Worm (Caenorhabditis elegans) whole organism, young adult: Measurements from ENCODE around the gene mlt-3.

Experiments used
- B0019.2 ChIP-seq: fragments of 200-800 bp; sonication (Bioruptor generic); conservative IDR thresholded peaks from 2 replicates; pipeline ENCODE4 v1.3.6; 2022; ENCODE audit warnings: missing genetic modification reagents, missing genetic modification characterization, missing compliant biosample characterization
- F37B4.10 ChIP-seq: fragments of 200-800 bp; sonication (Bioruptor generic); IDR thresholded peaks from 2 replicates; pipeline ENCODE4 v1.3.6; 2022; ENCODE audit warnings: missing genetic modification characterization, missing compliant biosample characterization
- F55B11.4 ChIP-seq: sonication (generic microtip); optimal IDR thresholded peaks from 2 replicates; lab custom pipeline; 2016; ENCODE audit warnings: missing compliant biosample characterization, missing genetic modification characterization, borderline replicate concordance; ENCODE audit not compliant: insufficient read depth
- F57A8.1 ChIP-seq: fragments of 200-800 bp; sonication (Bioruptor generic); optimal IDR thresholded peaks from 2 replicates; lab custom pipeline; 2018; ENCODE audit warnings: mild to moderate bottlenecking, missing genetic modification characterization, moderate library complexity, missing compliant biosample characterization
- dpl-1 ChIP-seq: fragments of 150-350 bp; optimal IDR thresholded peaks from 2 replicates; lab custom pipeline; 2014; ENCODE audit warnings: missing biosample characterization, missing genetic modification reagents, missing genetic modification characterization
- egl-18 ChIP-seq: fragments of 200-800 bp; sonication (Bioruptor generic); IDR thresholded peaks from 2 replicates; pipeline ENCODE4 v1.3.6; 2022; ENCODE audit warnings: missing genetic modification reagents, missing genetic modification characterization, missing compliant biosample characterization
- nhr-120 ChIP-seq: fragments of 200-800 bp; sonication (Bioruptor generic); IDR thresholded peaks from 2 replicates; pipeline ENCODE4 v1.3.6; 2022; ENCODE audit warnings: missing genetic modification characterization, missing compliant biosample characterization
- pha-4 ChIP-seq: fragments of 150-350 bp; sonication (generic microtip); optimal IDR thresholded peaks from 2 replicates; lab custom pipeline; 2014; ENCODE audit warnings: missing biosample characterization, missing genetic modification reagents, missing genetic modification characterization
- rpc-1 ChIP-seq, 2 experiments: fragments of 150-350 bp in 1 of 2; sonication (generic microtip) in 1 of 2; optimal IDR thresholded peaks; 2 replicates each; lab custom pipeline; 2014 to 2018; ENCODE audit warnings: missing biosample characterization in 1 of 2, missing genetic modification characterization in 1 of 2, missing genetic modification reagents in 1 of 2, missing genotype in 1 of 2
- snpc-3.4 ChIP-seq: sonication (generic microtip); optimal IDR thresholded peaks from 2 replicates; lab custom pipeline; 2017; ENCODE audit warnings: missing genetic modification characterization, mild to moderate bottlenecking, missing compliant biosample characterization, antibody characterized with exemption, moderate library complexity, missing genotype, missing genetic modification reagents

- no peak for TF ChIP-seq B0019.2
- no peak for TF ChIP-seq egl-18 (GFP tag; lab: Robert Waterston, UW)
- TF ChIP-seq F37B4.10 (GFP tag; lab: Robert Waterston, UW): no peak
- TF ChIP-seq pha-4: no peak
- no peak for TF ChIP-seq snpc-3.4 (tag; lab: Kevin White, UChicago)
- no peak for TF ChIP-seq F55B11.4 (tag; lab: Kevin White, UChicago)
- no peak for TF ChIP-seq nhr-120 (GFP tag; lab: Robert Waterston, UW)
- TF ChIP-seq F57A8.1 (GFP tag; lab: Kevin White, UChicago): no peak
- TF ChIP-seq rpc-1 (optimal IDR thresholded peaks at IDR 0.05; lab: Kevin White, UChicago): no peak
- no peak for TF ChIP-seq rpc-1 (tag; optimal IDR thresholded peaks at IDR 0.05; lab: Kevin White, UChicago)
- no peak for TF ChIP-seq dpl-1
Measured at ce11 chrIV:12236011-12236410, 9.1 kb upstream of the mlt-3 start, which contains the start of gene sre-16.
